Fruit fly (Drosophila melanogaster) whole organism, embryonic: Measurements from ENCODE around the gene trbl.

Experiments used
- Atf6 ChIP-seq: fragments of 200-800 bp; sonication (Bioruptor generic); IDR thresholded peaks from 2 replicates; pipeline ENCODE4 v1.3.6; 2022; ENCODE audit warnings: missing biosample characterization, missing genetic modification characterization
- BEAF-32 ChIP-seq: fragments of 200-800 bp; sonication (Bioruptor generic); optimal IDR thresholded peaks from 3 replicates; lab custom pipeline; 2017; ENCODE audit warnings: missing biosample characterization, missing genetic modification characterization, mild to moderate bottlenecking, moderate library complexity, missing genetic modification reagents
- CG10366 ChIP-seq: fragments of 200-800 bp; sonication (Bioruptor generic); IDR thresholded peaks from 2 replicates; pipeline ENCODE4 v1.3.6; 2022; ENCODE audit warnings: missing biosample characterization, missing genetic modification characterization
- CG10462 ChIP-seq: fragments of 200-800 bp; sonication (Bioruptor generic); optimal IDR thresholded peaks from 2 replicates; lab custom pipeline; 2016; ENCODE audit warnings: missing biosample characterization, missing genetic modification characterization
- CG10565 ChIP-seq: fragments of 200-800 bp; sonication (Bioruptor generic); optimal IDR thresholded peaks from 3 replicates; lab custom pipeline; 2016; ENCODE audit warnings: missing biosample characterization, mild to moderate bottlenecking, missing genetic modification characterization
- CG13287 ChIP-seq: fragments of 200-800 bp; sonication (Bioruptor generic); IDR thresholded peaks from 2 replicates; pipeline ENCODE4 v1.3.6; 2022; ENCODE audit warnings: missing biosample characterization, missing genetic modification characterization; ENCODE audit not compliant: partially characterized antibody
- CG13424 ChIP-seq: fragments of 200-800 bp; sonication (Bioruptor generic); optimal IDR thresholded peaks from 2 replicates; lab custom pipeline; 2019; ENCODE audit warnings: missing biosample characterization, mild to moderate bottlenecking, missing genetic modification characterization, moderate library complexity
- CG13775 ChIP-seq: fragments of 200-800 bp; sonication (Bioruptor generic); optimal IDR thresholded peaks from 3 replicates; lab custom pipeline; 2017; ENCODE audit warnings: missing biosample characterization, mild to moderate bottlenecking, missing genetic modification characterization
- CG13894 ChIP-seq: fragments of 200-800 bp; sonication (Bioruptor generic); optimal IDR thresholded peaks from 3 replicates; lab custom pipeline; 2018; ENCODE audit warnings: missing biosample characterization, mild to moderate bottlenecking, missing genetic modification characterization, moderate library complexity
- CG15514 ChIP-seq: fragments of 200-800 bp; sonication (Bioruptor generic); optimal IDR thresholded peaks from 3 replicates; lab custom pipeline; 2017; ENCODE audit warnings: missing biosample characterization, missing genetic modification characterization, mild to moderate bottlenecking, moderate library complexity, missing genetic modification reagents
- CG17612 ChIP-seq: fragments of 200-800 bp; sonication (Bioruptor generic); IDR thresholded peaks from 2 replicates; pipeline ENCODE4 v1.3.6; 2022; ENCODE audit warnings: missing biosample characterization, missing genetic modification characterization
- CG31388 ChIP-seq: fragments of 200-800 bp; sonication (Bioruptor generic); optimal IDR thresholded peaks from 2 replicates; lab custom pipeline; 2016; ENCODE audit warnings: missing biosample characterization, missing genetic modification characterization
- CG31441 ChIP-seq: fragments of 200-800 bp; sonication (Bioruptor generic); IDR thresholded peaks from 2 replicates; pipeline ENCODE4 v1.3.6; 2022; ENCODE audit warnings: missing biosample characterization, missing genetic modification characterization
- CG3847 ChIP-seq: fragments of 200-800 bp; sonication (Bioruptor generic); IDR thresholded peaks from 2 replicates; pipeline ENCODE4 v1.3.6; 2022; ENCODE audit warnings: missing biosample characterization, missing genetic modification characterization
- CG42726 ChIP-seq: fragments of 200-800 bp; sonication (Bioruptor generic); IDR thresholded peaks from 2 replicates; pipeline ENCODE4 v1.3.6; 2022; ENCODE audit warnings: missing biosample characterization, missing genetic modification characterization; ENCODE audit not compliant: partially characterized antibody
- CG6813 ChIP-seq: fragments of 200-800 bp; sonication (Bioruptor generic); optimal IDR thresholded peaks from 2 replicates; lab custom pipeline; 2017; ENCODE audit warnings: missing biosample characterization, missing genetic modification characterization, mild to moderate bottlenecking, moderate library complexity, missing genetic modification reagents
- CG7786 ChIP-seq: fragments of 200-800 bp; sonication (Bioruptor generic); optimal IDR thresholded peaks from 2 replicates; lab custom pipeline; 2016; ENCODE audit warnings: missing biosample characterization, missing genetic modification characterization
- CG9215 ChIP-seq: fragments of 200-800 bp; sonication (Bioruptor generic); IDR thresholded peaks from 2 replicates; pipeline ENCODE4 v1.3.6; 2022; ENCODE audit warnings: missing biosample characterization, missing genetic modification characterization
- Deaf1 ChIP-seq: fragments of 200-800 bp; optimal IDR thresholded peaks from 3 replicates; lab custom pipeline; 2019; ENCODE audit warnings: missing biosample characterization, mild to moderate bottlenecking, missing genetic modification characterization, moderate library complexity
- Dll ChIP-seq: fragments of 200-800 bp; sonication (Bioruptor generic); IDR thresholded peaks from 4 replicates; pipeline ENCODE4 v1.3.6; 2022; ENCODE audit warnings: missing biosample characterization, missing genetic modification characterization; ENCODE audit not compliant: partially characterized antibody
- Dp ChIP-seq: fragments of 200-800 bp; sonication (Bioruptor generic); optimal IDR thresholded peaks from 2 replicates; lab custom pipeline; 2018; ENCODE audit warnings: missing biosample characterization, mild to moderate bottlenecking, missing genetic modification characterization, moderate library complexity
- E2f1 ChIP-seq: fragments of 200-800 bp; sonication (Bioruptor generic); IDR thresholded peaks from 2 replicates; pipeline ENCODE4 v1.3.6; 2022; ENCODE audit warnings: missing biosample characterization, missing genetic modification characterization
- Eip74EF ChIP-seq, 2 experiments: fragments of 200-800 bp in 1 of 2; fragments of >200 bp in 1 of 2; sonication (Bioruptor generic) in 1 of 2; optimal IDR thresholded peaks; 2 replicates each; lab custom pipeline; 2017 to 2019; ENCODE audit warnings: missing biosample characterization in 2 of 2, missing genetic modification characterization in 2 of 2, mild to moderate bottlenecking in 1 of 2, moderate library complexity in 1 of 2
- HLH4C ChIP-seq: fragments of 200-800 bp; sonication (Bioruptor generic); IDR thresholded peaks from 3 replicates; pipeline ENCODE4 v1.3.6; 2022; ENCODE audit warnings: missing biosample characterization, missing genetic modification characterization; ENCODE audit not compliant: partially characterized antibody
- MESR4 ChIP-seq: fragments of 200-800 bp; sonication (Bioruptor generic); optimal IDR thresholded peaks from 2 replicates; lab custom pipeline; 2018; ENCODE audit warnings: missing biosample characterization, mild to moderate bottlenecking, missing genetic modification characterization, moderate library complexity
- Meics ChIP-seq: fragments of 200-800 bp; sonication (Bioruptor generic); optimal IDR thresholded peaks from 2 replicates; lab custom pipeline; 2017; ENCODE audit warnings: missing biosample characterization, mild to moderate bottlenecking, missing genetic modification characterization
- PHDP ChIP-seq: fragments of 200-800 bp; sonication (Bioruptor generic); optimal IDR thresholded peaks from 3 replicates; lab custom pipeline; 2018; ENCODE audit warnings: missing biosample characterization, mild to moderate bottlenecking, missing genetic modification characterization, moderate library complexity
- Spps ChIP-seq: fragments of 200-800 bp; sonication (Bioruptor generic); optimal IDR thresholded peaks from 2 replicates; lab custom pipeline; 2018; ENCODE audit warnings: missing biosample characterization, mild to moderate bottlenecking, missing genetic modification characterization
- chn ChIP-seq: fragments of 200-800 bp; sonication (Bioruptor generic); optimal IDR thresholded peaks from 2 replicates; lab custom pipeline; 2016; ENCODE audit warnings: missing biosample characterization, missing genetic modification characterization
- corto ChIP-seq: fragments of 200-800 bp; sonication (Bioruptor generic); optimal IDR thresholded peaks from 2 replicates; lab custom pipeline; 2016; ENCODE audit warnings: missing biosample characterization, mild to moderate bottlenecking, missing genetic modification characterization, moderate library complexity
- dati ChIP-seq: fragments of 200-800 bp; sonication (Bioruptor generic); IDR thresholded peaks from 2 replicates; pipeline ENCODE4 v1.3.6; 2022; ENCODE audit warnings: missing biosample characterization, missing genetic modification characterization
- emc ChIP-seq: fragments of 200-800 bp; sonication (Bioruptor generic); optimal IDR thresholded peaks from 2 replicates; lab custom pipeline; 2016; ENCODE audit warnings: missing biosample characterization, missing genetic modification characterization
- esg ChIP-seq: fragments of 200-800 bp; sonication (Bioruptor generic); conservative IDR thresholded peaks from 2 replicates; pipeline ENCODE4 v1.3.6; 2022; ENCODE audit warnings: missing biosample characterization, missing genetic modification characterization
- ewg ChIP-seq: fragments of 200-800 bp; sonication (Bioruptor generic); optimal IDR thresholded peaks from 3 replicates; lab custom pipeline; 2017; ENCODE audit warnings: mild to moderate bottlenecking, missing biosample characterization, missing genetic modification reagents, missing genetic modification characterization
- hbn ChIP-seq: fragments of 200-800 bp; sonication (Bioruptor generic); IDR thresholded peaks from 2 replicates; pipeline ENCODE4 v1.3.6; 2022; ENCODE audit warnings: missing biosample characterization, missing genetic modification characterization; ENCODE audit not compliant: partially characterized antibody
- lab ChIP-seq: fragments of 200-800 bp; sonication (Bioruptor generic); optimal IDR thresholded peaks from 3 replicates; lab custom pipeline; 2017; ENCODE audit warnings: missing biosample characterization, missing genetic modification characterization, mild to moderate bottlenecking, moderate library complexity, missing genetic modification reagents
- lov ChIP-seq, 2 experiments: fragments of 200-800 bp in 1 of 2; fragments of >200 bp in 1 of 2; sonication (Bioruptor generic) in 1 of 2; IDR thresholded peaks in 1 of 2; optimal IDR thresholded peaks in 1 of 2; 2 replicates in 1 of 2; 3 replicates in 1 of 2; pipeline versions ENCODE4 v1.3.6 to Lab custom; 2017 to 2022; ENCODE audit warnings: missing biosample characterization in 1 of 2, missing genetic modification characterization in 1 of 2
- mam ChIP-seq: fragments of 200-800 bp; sonication (Bioruptor generic); optimal IDR thresholded peaks from 3 replicates; lab custom pipeline; 2016; ENCODE audit warnings: missing biosample characterization, missing genetic modification characterization
- mld ChIP-seq: fragments of 200-800 bp; sonication (Bioruptor generic); IDR thresholded peaks from 3 replicates; pipeline ENCODE4 v1.3.6; 2022; ENCODE audit warnings: missing biosample characterization, missing genetic modification characterization; ENCODE audit not compliant: partially characterized antibody
- nom ChIP-seq: fragments of 200-800 bp; sonication (Bioruptor generic); optimal IDR thresholded peaks from 2 replicates; lab custom pipeline; 2017; ENCODE audit warnings: missing biosample characterization, missing genetic modification characterization, mild to moderate bottlenecking, moderate library complexity, missing genetic modification reagents
- pb ChIP-seq: fragments of 200-800 bp; sonication (Bioruptor generic); optimal IDR thresholded peaks from 3 replicates; lab custom pipeline; 2016; ENCODE audit warnings: missing biosample characterization, missing genetic modification characterization
- pzg ChIP-seq: fragments of 200-800 bp; sonication (Bioruptor generic); optimal IDR thresholded peaks from 3 replicates; lab custom pipeline; 2018; ENCODE audit warnings: missing biosample characterization, mild to moderate bottlenecking, missing genetic modification characterization, moderate library complexity
- ranshi ChIP-seq: fragments of 200-800 bp; sonication (Bioruptor generic); IDR thresholded peaks from 2 replicates; pipeline ENCODE4 v1.3.6; 2022; ENCODE audit warnings: missing biosample characterization, missing genetic modification characterization
- row ChIP-seq: fragments of 200-800 bp; sonication (Bioruptor generic); IDR thresholded peaks from 3 replicates; pipeline ENCODE4 v1.3.6; 2022; ENCODE audit warnings: missing biosample characterization, missing genetic modification characterization
- sens ChIP-seq: fragments of 200-800 bp; sonication (Bioruptor generic); peaks from one replicate; lab custom pipeline; 2016; ENCODE audit warnings: missing biosample characterization, missing genetic modification characterization
- slou ChIP-seq: fragments of 200-800 bp; sonication (Bioruptor generic); optimal IDR thresholded peaks from 3 replicates; lab custom pipeline; 2016; ENCODE audit warnings: missing biosample characterization, missing genetic modification characterization
- tll ChIP-seq, 2 experiments: fragments of 200-800 bp in 1 of 2; fragments of >200 bp in 1 of 2; sonication (Bioruptor generic) in 1 of 2; optimal IDR thresholded peaks; 2 replicates each; lab custom pipeline; 2017 to 2019; ENCODE audit warnings: missing biosample characterization in 2 of 2, missing genetic modification characterization in 2 of 2, mild to moderate bottlenecking in 1 of 2, moderate library complexity in 1 of 2
- unc-4 ChIP-seq: fragments of 200-800 bp; sonication (Bioruptor generic); IDR thresholded peaks from 2 replicates; pipeline ENCODE4 v1.3.6; 2022; ENCODE audit warnings: missing biosample characterization, missing genetic modification characterization; ENCODE audit not compliant: partially characterized antibody
- zen ChIP-seq: fragments of 200-800 bp; sonication (Bioruptor generic); optimal IDR thresholded peaks from 3 replicates; lab custom pipeline; 2018; ENCODE audit warnings: missing biosample characterization, mild to moderate bottlenecking, missing genetic modification characterization, moderate library complexity

Gene trbl

DNA sequence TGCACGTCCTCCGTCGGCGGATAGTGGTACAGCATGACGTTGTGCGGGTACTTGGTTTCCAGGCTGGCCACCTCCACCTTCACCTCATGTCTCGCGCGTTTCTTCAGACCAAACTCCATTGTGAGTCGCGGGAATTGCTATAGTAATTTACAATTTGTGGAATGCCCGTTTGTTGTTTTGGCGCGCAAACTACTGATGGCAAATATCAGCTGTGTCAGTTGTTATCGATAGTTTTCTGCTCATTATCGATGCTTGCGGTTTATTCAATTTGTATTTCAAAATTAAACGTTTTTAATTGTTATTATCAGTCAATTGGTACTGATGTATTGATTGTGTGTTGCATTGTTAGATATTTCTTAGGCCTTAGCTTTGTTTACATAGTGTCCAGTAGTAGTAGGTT, 40.0 kb downstream of the trbl start, which contains the start of gene Prim2 (continued):
- TF ChIP-seq hbn (GFP tag; lab: Robert Waterston, UW) (peak; percentile 54), sens (GFP tag; lab: Kevin White, UChicago) (no peak), lov (optimal IDR thresholded peaks at IDR 0.05; lab: Kevin White, UChicago) (no peak), lov (GFP tag; IDR thresholded peaks at IDR 0.05; lab: Robert Waterston, UW) (no peak), CG10565 (GFP tag; lab: Kevin White, UChicago) (no peak), corto (no peak), CG6813 (no peak), PHDP (tag; lab: Kevin White, UChicago) (no peak), Deaf1 (no peak), Meics (GFP tag; lab: Kevin White, UChicago) (no peak), ranshi (GFP tag; lab: Robert Waterston, UW) (no peak), Dp (GFP tag; lab: Kevin White, UChicago) (peak; percentile 89), row (peak; percentile 20; the same call in 1 of the 3 replicates), lab (no peak), CG13894 (tag; lab: Kevin White, UChicago) (no peak), pb (GFP tag; lab: Kevin White, UChicago) (no peak), CG9215 (GFP tag; lab: Robert Waterston, UW) (no peak), CG31388 (GFP tag; lab: Kevin White, UChicago) (no peak), pzg (peak; percentile 58), Dll (GFP tag; lab: Robert Waterston, UW) (peak; percentile 73), unc-4 (peak; percentile 72), mam (GFP tag; lab: Kevin White, UChicago) (no peak), HLH4C (peak; percentile 44; the same call in 1 of the 3 replicates), E2f1 (GFP tag; lab: Robert Waterston, UW) (peak; percentile 87), ewg (peak; percentile 78), zen (tag; lab: Kevin White, UChicago) (no peak), Atf6 (GFP tag; lab: Robert Waterston, UW) (no peak), dati (GFP tag; lab: Robert Waterston, UW) (no peak), mld (GFP tag; lab: Robert Waterston, UW) (no peak), chn (no peak), CG15514 (GFP tag; lab: Kevin White, UChicago) (peak; percentile 18), CG13287 (GFP tag; lab: Robert Waterston, UW) (peak; percentile 79), nom (no peak), tll (GFP tag; optimal IDR thresholded peaks at IDR 0.05; lab: Kevin White, UChicago) (no peak), CG3847 (GFP tag; lab: Robert Waterston, UW) (no peak), CG7786 (GFP tag; lab: Kevin White, UChicago) (no peak), emc (GFP tag; lab: Kevin White, UChicago) (no peak), CG42726 (GFP tag; lab: Robert Waterston, UW) (peak; percentile 52; the same call in 1 of the 2 replicates), CG13775 (GFP tag; lab: Kevin White, UChicago) (no peak), slou (no peak), Eip74EF (GFP tag; optimal IDR thresholded peaks at IDR 0.05; lab: Kevin White, UChicago) (no peak), CG13424 (tag; lab: Kevin White, UChicago) (no peak), CG31441 (GFP tag; lab: Robert Waterston, UW) (no peak), esg (GFP tag; lab: Robert Waterston, UW) (no peak), MESR4 (GFP tag; lab: Kevin White, UChicago) (peak; percentile 12), BEAF-32 (GFP tag; lab: Kevin White, UChicago) (peak; percentile 72), CG10366 (GFP tag; lab: Robert Waterston, UW) (no peak), Spps (no peak), CG17612 (GFP tag; lab: Robert Waterston, UW) (no peak), CG10462 (GFP tag; lab: Kevin White, UChicago) (no peak)
